Worm (Caenorhabditis elegans) whole organism, L3 larva: Measurements from ENCODE around the gene paml-1.

Experiments
- aly-2 ChIP-seq: fragments of 150-350 bp; optimal IDR thresholded peaks from 2 replicates; lab custom pipeline; 2014; ENCODE audit warnings: missing biosample characterization, missing genetic modification characterization
- elt-1 ChIP-seq: fragments of 150-350 bp; optimal IDR thresholded peaks from 2 replicates; lab custom pipeline; 2014; ENCODE audit warnings: missing biosample characterization, missing genetic modification characterization
- lin-15B ChIP-seq: fragments of 150-350 bp; optimal IDR thresholded peaks from 2 replicates; lab custom pipeline; 2014; ENCODE audit warnings: missing biosample characterization, missing genetic modification characterization
- nhr-43 ChIP-seq: sonication (generic microtip); optimal IDR thresholded peaks from 2 replicates; lab custom pipeline; 2016; ENCODE audit warnings: mild to moderate bottlenecking, missing genetic modification characterization, missing compliant biosample characterization; ENCODE audit not compliant: poor library complexity, severe bottlenecking
- pqm-1 ChIP-seq: fragments of 150-350 bp; optimal IDR thresholded peaks from 2 replicates; lab custom pipeline; 2017; ENCODE audit warnings: missing biosample characterization, missing genetic modification characterization, inconsistent platforms
- skn-1 ChIP-seq: fragments of 150-350 bp; optimal IDR thresholded peaks from 2 replicates; lab custom pipeline; 2014; ENCODE audit warnings: missing biosample characterization, missing genetic modification characterization
- unc-39 ChIP-seq: sonication (generic microtip); optimal IDR thresholded peaks from 4 replicates; lab custom pipeline; 2017; ENCODE audit warnings: missing biosample characterization, missing genetic modification characterization
- ztf-4 ChIP-seq: fragments of 150-350 bp; optimal IDR thresholded peaks from 2 replicates; lab custom pipeline; 2014; ENCODE audit warnings: missing biosample characterization, missing genetic modification characterization

ce11 chrIII:10261256-10261655 is 27.4 kb upstream of the paml-1 start:
- no peak for TF ChIP-seq elt-1
- no peak for TF ChIP-seq ztf-4 (tag; lab: Kevin White, UChicago)
- TF ChIP-seq aly-2 = no peak
- no peak for TF ChIP-seq unc-39 (tag; lab: Kevin White, UChicago)
- no peak for TF ChIP-seq nhr-43 (tag; lab: Kevin White, UChicago)
- no peak for TF ChIP-seq pqm-1 (tag; lab: Kevin White, UChicago)
- TF ChIP-seq lin-15B (tag; lab: Kevin White, UChicago) = no peak
- TF ChIP-seq skn-1 (tag; lab: Kevin White, UChicago) = no peak
